Worm (Caenorhabditis elegans) whole organism, late embryonic: Measurements from ENCODE around the gene ins-35.

Experiments
- F13H6.1 ChIP-seq: sonication (generic microtip); optimal IDR thresholded peaks from 2 replicates; lab custom pipeline; 2016; ENCODE audit warnings: missing genetic modification characterization, missing compliant biosample characterization
- ama-1 ChIP-seq: fragments of 150-350 bp; optimal IDR thresholded peaks from 2 replicates; lab custom pipeline; 2014
- ceh-2 ChIP-seq: sonication (generic microtip); optimal IDR thresholded peaks from 2 replicates; lab custom pipeline; 2016; ENCODE audit warnings: missing genotype, missing genetic modification characterization, missing compliant biosample characterization
- ceh-30 ChIP-seq: fragments of 150-350 bp; optimal IDR thresholded peaks from 2 replicates; lab custom pipeline; 2014; ENCODE audit warnings: missing biosample characterization, missing genetic modification characterization
- ceh-9 ChIP-seq: sonication (generic microtip); optimal IDR thresholded peaks from 2 replicates; lab custom pipeline; 2016; ENCODE audit warnings: mild to moderate bottlenecking, missing genetic modification characterization, inconsistent platforms, missing compliant biosample characterization
- dve-1 ChIP-seq: sonication (generic microtip); optimal IDR thresholded peaks from 2 replicates; lab custom pipeline; 2017; ENCODE audit warnings: antibody characterized with exemption, mild to moderate bottlenecking, missing genetic modification characterization, missing compliant biosample characterization
- fkh-10 ChIP-seq: fragments of 150-350 bp; optimal IDR thresholded peaks from 2 replicates; lab custom pipeline; 2014; ENCODE audit warnings: missing biosample characterization, missing genetic modification reagents, missing genetic modification characterization
- hlh-30 ChIP-seq: sonication (generic microtip); optimal IDR thresholded peaks from 2 replicates; lab custom pipeline; 2017; ENCODE audit warnings: antibody characterized with exemption, missing genetic modification characterization, missing compliant biosample characterization; ENCODE audit not compliant: insufficient read depth
- lim-6 ChIP-seq: sonication (generic microtip); optimal IDR thresholded peaks from 2 replicates; lab custom pipeline; 2016; ENCODE audit warnings: missing genetic modification characterization, missing compliant biosample characterization
- pat-9 ChIP-seq: fragments of 200-800 bp; sonication (Bioruptor generic); optimal IDR thresholded peaks from 2 replicates; lab custom pipeline; 2018; ENCODE audit warnings: mild to moderate bottlenecking, missing genetic modification characterization, moderate library complexity, missing compliant biosample characterization
- pha-4 ChIP-seq: fragments of 150-350 bp; optimal IDR thresholded peaks from 2 replicates; lab custom pipeline; 2018; ENCODE audit warnings: missing biosample characterization, missing genetic modification reagents, missing genetic modification characterization
- pqm-1 ChIP-seq: sonication (generic microtip); optimal IDR thresholded peaks from 2 replicates; lab custom pipeline; 2016; ENCODE audit warnings: missing genetic modification characterization, missing compliant biosample characterization
- sdc-2 ChIP-seq: sonication (generic microtip); optimal IDR thresholded peaks from 2 replicates; lab custom pipeline; 2016; ENCODE audit warnings: missing genotype, missing genetic modification characterization, missing compliant biosample characterization
- unc-86 ChIP-seq: sonication (generic microtip); optimal IDR thresholded peaks from 2 replicates; lab custom pipeline; 2016; ENCODE audit warnings: missing genetic modification characterization, missing compliant biosample characterization

DNA sequence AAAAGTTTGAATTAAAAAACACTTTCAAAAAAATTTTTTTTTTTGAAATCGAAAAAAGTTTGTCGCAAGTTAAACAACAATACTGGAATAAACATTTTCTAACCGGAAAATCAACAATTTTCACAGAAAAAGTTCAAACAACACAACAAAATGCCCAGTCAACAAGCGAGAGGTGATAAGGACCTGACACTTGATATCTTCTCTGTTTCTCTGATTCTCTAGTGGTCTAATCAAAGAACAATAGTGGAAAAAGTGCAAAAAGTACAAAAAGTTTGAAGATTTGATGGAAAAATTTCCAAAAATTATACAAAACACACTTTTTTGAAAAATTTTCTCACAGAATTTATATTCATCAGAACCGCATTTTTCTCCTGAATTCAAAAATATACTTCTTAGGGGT, 48.1 kb downstream of the ins-35 start:
- TF ChIP-seq ceh-2 (no peak), lim-6 (tag; lab: Kevin White, UChicago) (no peak), pha-4 (tag; lab: Kevin White, UChicago) (no peak), F13H6.1 (tag; lab: Kevin White, UChicago) (no peak), pat-9 (tag; lab: Kevin White, UChicago) (no peak), sdc-2 (tag; lab: Kevin White, UChicago) (no peak), hlh-30 (tag; lab: Kevin White, UChicago) (no peak), dve-1 (tag; lab: Kevin White, UChicago) (no peak), fkh-10 (GFP tag; lab: Kevin White, UChicago) (no peak), ceh-9 (tag; lab: Kevin White, UChicago) (no peak), ceh-30 (tag; lab: Kevin White, UChicago) (no peak), pqm-1 (tag; lab: Kevin White, UChicago) (no peak), ama-1 (lab: Kevin White, UChicago) (no peak), unc-86 (tag; lab: Kevin White, UChicago) (no peak)
